Fruit fly (Drosophila melanogaster) whole organism, embryonic: Measurements from ENCODE around the gene CG6443.

Source experiments
- Adf1 ChIP-seq: fragments of 200-800 bp; sonication (Bioruptor generic); IDR thresholded peaks from 2 replicates; pipeline ENCODE4 v1.3.6; 2022; ENCODE audit warnings: missing biosample characterization, missing genetic modification characterization
- CG10462 ChIP-seq: fragments of 200-800 bp; sonication (Bioruptor generic); optimal IDR thresholded peaks from 2 replicates; lab custom pipeline; 2016; ENCODE audit warnings: missing biosample characterization, missing genetic modification characterization
- CG11247 ChIP-seq: fragments of 200-800 bp; sonication (Bioruptor generic); IDR thresholded peaks from 2 replicates; pipeline ENCODE4 v1.3.6; 2022; ENCODE audit warnings: missing biosample characterization, missing genetic modification characterization
- CG11504 ChIP-seq: fragments of 200-800 bp; sonication (Bioruptor generic); optimal IDR thresholded peaks from 3 replicates; lab custom pipeline; 2019; ENCODE audit warnings: missing biosample characterization, mild to moderate bottlenecking, missing genetic modification characterization, moderate library complexity
- CG11560 ChIP-seq: fragments of 200-800 bp; sonication (Bioruptor generic); IDR thresholded peaks from 3 replicates; pipeline ENCODE4 v1.3.6; 2022; ENCODE audit warnings: missing biosample characterization, missing genetic modification characterization
- CG12071 ChIP-seq: fragments of 200-800 bp; sonication (Bioruptor generic); optimal IDR thresholded peaks from 3 replicates; lab custom pipeline; 2018; ENCODE audit warnings: missing biosample characterization, mild to moderate bottlenecking, missing genetic modification characterization
- CG12219 ChIP-seq: fragments of 200-800 bp; sonication (Bioruptor generic); optimal IDR thresholded peaks from 3 replicates; lab custom pipeline; 2018; ENCODE audit warnings: missing biosample characterization, mild to moderate bottlenecking, missing genetic modification characterization
- CG13775 ChIP-seq: fragments of 200-800 bp; sonication (Bioruptor generic); optimal IDR thresholded peaks from 3 replicates; lab custom pipeline; 2017; ENCODE audit warnings: missing biosample characterization, mild to moderate bottlenecking, missing genetic modification characterization
- CG18764 ChIP-seq: fragments of 200-800 bp; sonication (Bioruptor generic); optimal IDR thresholded peaks from 3 replicates; lab custom pipeline; 2016; ENCODE audit warnings: missing biosample characterization, missing genetic modification characterization
- CG2889 ChIP-seq: fragments of 200-800 bp; sonication (Bioruptor generic); IDR thresholded peaks from 3 replicates; pipeline ENCODE4 v1.3.6; 2022; ENCODE audit warnings: missing biosample characterization, missing genetic modification characterization
- CG33557 ChIP-seq: fragments of 200-800 bp; sonication (Bioruptor generic); optimal IDR thresholded peaks from 2 replicates; lab custom pipeline; 2019; ENCODE audit warnings: missing biosample characterization, mild to moderate bottlenecking, missing genetic modification characterization, moderate library complexity
- CG3407 ChIP-seq: fragments of 200-800 bp; sonication (Bioruptor generic); optimal IDR thresholded peaks from 2 replicates; lab custom pipeline; 2018; ENCODE audit warnings: missing biosample characterization, mild to moderate bottlenecking, missing genetic modification characterization
- CG5953 ChIP-seq: fragments of 200-800 bp; sonication (Bioruptor generic); IDR thresholded peaks from 2 replicates; pipeline ENCODE4 v1.3.6; 2022; ENCODE audit warnings: missing biosample characterization, missing genetic modification characterization
- CG6654 ChIP-seq: fragments of 200-800 bp; sonication (Bioruptor generic); optimal IDR thresholded peaks from 2 replicates; lab custom pipeline; 2017; ENCODE audit warnings: missing biosample characterization, mild to moderate bottlenecking, missing genetic modification characterization
- CG7987 ChIP-seq: fragments of 200-800 bp; sonication (Bioruptor generic); optimal IDR thresholded peaks from 2 replicates; lab custom pipeline; 2018; ENCODE audit warnings: missing biosample characterization, mild to moderate bottlenecking, missing genetic modification characterization, moderate library complexity
- CG8478 ChIP-seq: fragments of >200 bp; optimal IDR thresholded peaks from 2 replicates; lab custom pipeline; 2018
- CHES-1-like ChIP-seq: fragments of 200-800 bp; sonication (Bioruptor generic); optimal IDR thresholded peaks from 2 replicates; lab custom pipeline; 2016; ENCODE audit warnings: missing biosample characterization, missing genetic modification characterization
- D19A ChIP-seq: fragments of 200-800 bp; optimal IDR thresholded peaks from 3 replicates; lab custom pipeline; 2019; ENCODE audit warnings: missing biosample characterization, mild to moderate bottlenecking, missing genetic modification characterization, moderate library complexity
- D19B ChIP-seq: fragments of 200-800 bp; sonication (Bioruptor generic); optimal IDR thresholded peaks from 2 replicates; lab custom pipeline; 2017; ENCODE audit warnings: missing biosample characterization, mild to moderate bottlenecking, missing genetic modification characterization
- Doc2 ChIP-seq: fragments of 200-800 bp; sonication (Bioruptor generic); IDR thresholded peaks from 2 replicates; pipeline ENCODE4 v1.3.6; 2022; ENCODE audit warnings: missing biosample characterization, missing genetic modification characterization
- Dp ChIP-seq: fragments of 200-800 bp; sonication (Bioruptor generic); optimal IDR thresholded peaks from 2 replicates; lab custom pipeline; 2018; ENCODE audit warnings: missing biosample characterization, mild to moderate bottlenecking, missing genetic modification characterization, moderate library complexity
- HLHmδ ChIP-seq: fragments of 200-800 bp; sonication (Bioruptor generic); optimal IDR thresholded peaks from 2 replicates; lab custom pipeline; 2018; ENCODE audit warnings: missing biosample characterization, mild to moderate bottlenecking, missing genetic modification characterization, moderate library complexity
- Hmr ChIP-seq: fragments of 200-800 bp; sonication (Bioruptor generic); optimal IDR thresholded peaks from 3 replicates; lab custom pipeline; 2017; ENCODE audit warnings: mild to moderate bottlenecking, missing biosample characterization, missing genetic modification reagents, missing genetic modification characterization
- Lpt ChIP-seq: fragments of >200 bp; optimal IDR thresholded peaks from 2 replicates; lab custom pipeline; 2018; ENCODE audit warnings: missing biosample characterization, missing genetic modification characterization
- Myb ChIP-seq: fragments of 200-800 bp; sonication (Bioruptor generic); optimal IDR thresholded peaks from 2 replicates; lab custom pipeline; 2016; ENCODE audit warnings: missing biosample characterization, missing genetic modification characterization
- NFAT ChIP-seq: fragments of 200-800 bp; sonication (Bioruptor generic); IDR thresholded peaks from 2 replicates; pipeline ENCODE4 v1.3.6; 2022; ENCODE audit warnings: missing biosample characterization, missing genetic modification characterization
- NfI ChIP-seq: fragments of 200-800 bp; sonication (Bioruptor generic); optimal IDR thresholded peaks from 3 replicates; lab custom pipeline; 2018; ENCODE audit warnings: missing biosample characterization, mild to moderate bottlenecking, missing genetic modification characterization, moderate library complexity
- Opbp ChIP-seq: fragments of 200-800 bp; sonication (Bioruptor generic); IDR thresholded peaks from 3 replicates; pipeline ENCODE4 v1.3.6; 2022; ENCODE audit warnings: missing biosample characterization, missing genetic modification characterization; ENCODE audit not compliant: partially characterized antibody
- Sox102F ChIP-seq: fragments of 200-800 bp; sonication (Bioruptor generic); optimal IDR thresholded peaks from 2 replicates; lab custom pipeline; 2018; ENCODE audit warnings: missing biosample characterization, mild to moderate bottlenecking, missing genetic modification characterization, moderate library complexity
- Tbp ChIP-seq: fragments of >200 bp; optimal IDR thresholded peaks from 2 replicates; lab custom pipeline; 2018; ENCODE audit warnings: missing biosample characterization, missing genetic modification characterization
- ab ChIP-seq: fragments of 200-800 bp; sonication (Bioruptor generic); optimal IDR thresholded peaks from 2 replicates; lab custom pipeline; 2016; ENCODE audit warnings: missing biosample characterization, missing genetic modification characterization
- ara ChIP-seq: fragments of 200-800 bp; sonication (Bioruptor generic); IDR thresholded peaks from 2 replicates; pipeline ENCODE4 v1.3.6; 2022; ENCODE audit warnings: missing biosample characterization, missing genetic modification characterization
- bcd ChIP-seq: fragments of 200-800 bp; sonication (Bioruptor generic); optimal IDR thresholded peaks from 2 replicates; lab custom pipeline; 2017; ENCODE audit warnings: missing biosample characterization, mild to moderate bottlenecking, missing genetic modification characterization
- chinmo ChIP-seq: fragments of 200-800 bp; sonication (Bioruptor generic); IDR thresholded peaks from 4 replicates; pipeline ENCODE4 v1.3.6; 2022; ENCODE audit warnings: missing biosample characterization, missing genetic modification characterization; ENCODE audit not compliant: partially characterized antibody
- ci ChIP-seq: fragments of 200-800 bp; sonication (Bioruptor generic); IDR thresholded peaks from 3 replicates; pipeline ENCODE4 v1.3.6; 2022; ENCODE audit warnings: missing biosample characterization, missing genetic modification characterization
- dati ChIP-seq: fragments of 200-800 bp; sonication (Bioruptor generic); IDR thresholded peaks from 2 replicates; pipeline ENCODE4 v1.3.6; 2022; ENCODE audit warnings: missing biosample characterization, missing genetic modification characterization
- dmrt11E ChIP-seq: fragments of 200-800 bp; sonication (Bioruptor generic); optimal IDR thresholded peaks from 3 replicates; lab custom pipeline; 2018; ENCODE audit warnings: missing biosample characterization, mild to moderate bottlenecking, missing genetic modification characterization, moderate library complexity
- ewg ChIP-seq: fragments of 200-800 bp; sonication (Bioruptor generic); optimal IDR thresholded peaks from 3 replicates; lab custom pipeline; 2017; ENCODE audit warnings: mild to moderate bottlenecking, missing biosample characterization, missing genetic modification reagents, missing genetic modification characterization
- fu2 ChIP-seq: fragments of 200-800 bp; sonication (Bioruptor generic); optimal IDR thresholded peaks from 2 replicates; lab custom pipeline; 2016; ENCODE audit warnings: missing biosample characterization, missing genetic modification characterization
- kah ChIP-seq: fragments of 200-800 bp; sonication (Bioruptor generic); optimal IDR thresholded peaks from 2 replicates; lab custom pipeline; 2018; ENCODE audit warnings: missing biosample characterization, mild to moderate bottlenecking, missing genetic modification characterization
- knrl ChIP-seq: fragments of 200-800 bp; sonication (Bioruptor generic); IDR thresholded peaks from 3 replicates; pipeline ENCODE4 v1.3.6; 2022; ENCODE audit warnings: missing biosample characterization, missing genetic modification characterization; ENCODE audit not compliant: partially characterized antibody
- nom ChIP-seq: fragments of 200-800 bp; sonication (Bioruptor generic); optimal IDR thresholded peaks from 2 replicates; lab custom pipeline; 2017; ENCODE audit warnings: missing biosample characterization, missing genetic modification characterization, mild to moderate bottlenecking, moderate library complexity, missing genetic modification reagents
- pan ChIP-seq, 4 experiments: fragments of >200 bp in 3 of 4; fragments of 200-800 bp in 1 of 4; sonication (Bioruptor generic) in 1 of 4; optimal IDR thresholded peaks in 3 of 4; IDR thresholded peaks in 1 of 4; 2 replicates each; pipeline versions ENCODE4 v1.3.6 to Lab custom; 2017 to 2022; ENCODE audit warnings: missing biosample characterization in 2 of 4, missing genetic modification characterization in 2 of 4, mixed read lengths in 1 of 4
- slou ChIP-seq: fragments of 200-800 bp; sonication (Bioruptor generic); optimal IDR thresholded peaks from 3 replicates; lab custom pipeline; 2016; ENCODE audit warnings: missing biosample characterization, missing genetic modification characterization
- sna ChIP-seq: fragments of 200-800 bp; sonication (Bioruptor generic); IDR thresholded peaks from 2 replicates; pipeline ENCODE4 v1.3.6; 2022; ENCODE audit warnings: missing biosample characterization, missing genetic modification characterization; ENCODE audit not compliant: partially characterized antibody
- stc ChIP-seq: fragments of 200-800 bp; sonication (Bioruptor generic); IDR thresholded peaks from 2 replicates; pipeline ENCODE4 v1.3.6; 2022; ENCODE audit warnings: missing biosample characterization, missing genetic modification characterization
- unpg ChIP-seq: fragments of 200-800 bp; sonication (Bioruptor generic); optimal IDR thresholded peaks from 3 replicates; lab custom pipeline; 2018; ENCODE audit warnings: missing biosample characterization, mild to moderate bottlenecking, missing genetic modification characterization, moderate library complexity
- wdn ChIP-seq: fragments of 200-800 bp; sonication (Bioruptor generic); IDR thresholded peaks from 2 replicates; pipeline ENCODE4 v1.3.6; 2022; ENCODE audit warnings: missing biosample characterization, missing genetic modification characterization
- z ChIP-seq: fragments of 200-800 bp; sonication (Bioruptor generic); IDR thresholded peaks from 3 replicates; pipeline ENCODE4 v1.3.6; 2022; ENCODE audit warnings: missing biosample characterization, missing genetic modification characterization
- zf30C ChIP-seq: fragments of 200-800 bp; sonication (Bioruptor generic); optimal IDR thresholded peaks from 3 replicates; lab custom pipeline; 2018; ENCODE audit warnings: missing biosample characterization, mild to moderate bottlenecking, missing genetic modification characterization

Gene CG6443

DNA sequence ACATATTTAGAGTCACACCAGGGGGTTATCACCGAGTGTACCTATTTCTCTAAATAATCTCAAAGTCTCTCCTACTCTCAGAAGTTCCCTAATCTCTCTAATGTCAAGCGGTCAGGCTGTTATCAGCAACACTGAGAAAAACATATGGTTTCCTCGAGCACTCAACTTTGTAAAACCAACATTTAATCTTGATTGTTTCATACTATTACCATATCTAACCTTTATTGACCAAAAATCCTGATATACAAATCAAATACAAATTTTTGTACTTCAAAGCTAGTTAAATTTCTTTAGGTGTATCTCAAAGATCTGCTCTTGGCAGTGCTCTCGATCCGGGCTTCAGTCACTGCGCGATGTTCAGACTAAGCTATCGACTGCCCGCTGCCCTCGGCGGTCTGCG is 25.5 kb upstream of the CG6443 start, which contains the start of gene CG6415 (continued):
- TF ChIP-seq CG11247 (peak; percentile 70), Adf1 (GFP tag; lab: Robert Waterston, UW) (no peak), Opbp (GFP tag; lab: Robert Waterston, UW) (no peak), slou (GFP tag; lab: Kevin White, UChicago) (peak; percentile 25), CG5953 (GFP tag; lab: Robert Waterston, UW) (no peak), bcd (GFP tag; lab: Kevin White, UChicago) (peak; percentile 78), CG12071 (GFP tag; lab: Kevin White, UChicago) (peak; percentile 65), ara (peak; percentile 75), z (GFP tag; lab: Robert Waterston, UW) (no peak), pan (optimal IDR thresholded peaks at IDR 0.05; lab: Kevin White, UChicago) (no peak), pan (GFP tag; optimal IDR thresholded peaks at IDR 0.05 in 1 of 2, IDR thresholded peaks at IDR 0.05 in 1 of 2) (peak in 1 of 2 experiments; percentile 78), ci (peak; percentile 86), CG11560 (tag; lab: Robert Waterston, UW) (0 out of 3 replicates have a peak, but pooled peaks have one; percentile 40), D19A (tag; lab: Kevin White, UChicago) (no peak), fu2 (peak; percentile 61), knrl (GFP tag; lab: Robert Waterston, UW) (no peak), Doc2 (no peak), sna (GFP tag; lab: Robert Waterston, UW) (no peak), kah (GFP tag; lab: Kevin White, UChicago) (peak; percentile 21), Hmr (GFP tag; lab: Kevin White, UChicago) (peak; percentile 72), CG13775 (peak; percentile 46), ewg (GFP tag; lab: Kevin White, UChicago) (peak; percentile 38), ab (GFP tag; lab: Kevin White, UChicago) (no peak), Myb (GFP tag; lab: Kevin White, UChicago) (peak; percentile 45), Lpt (GFP tag; lab: Kevin White, UChicago) (no peak), zf30C (GFP tag; lab: Kevin White, UChicago) (peak; percentile 66), unpg (GFP tag; lab: Kevin White, UChicago) (peak; percentile 81), Tbp (GFP tag; lab: Kevin White, UChicago) (no peak), CG11504 (peak; percentile 72), CG6654 (GFP tag; lab: Kevin White, UChicago) (peak; percentile 31), CG33557 (GFP tag; lab: Kevin White, UChicago) (peak; percentile 69), CG8478 (lab: Kevin White, UChicago) (no peak), dati (GFP tag; lab: Robert Waterston, UW) (peak; percentile 50; the same call in 1 of the 2 replicates), CG18764 (peak; percentile 65), nom (GFP tag; lab: Kevin White, UChicago) (no peak), stc (GFP tag; lab: Robert Waterston, UW) (peak; percentile 39; the same call in 1 of the 2 replicates), CG3407 (GFP tag; lab: Kevin White, UChicago) (peak; percentile 62), D19B (GFP tag; lab: Kevin White, UChicago) (peak; percentile 41), CG10462 (GFP tag; lab: Kevin White, UChicago) (peak; percentile 51), CG2889 (GFP tag; lab: Robert Waterston, UW) (peak; percentile 50; the same call in 1 of the 3 replicates), NFAT (GFP tag; lab: Robert Waterston, UW) (peak; percentile 39; the same call in 1 of the 2 replicates), CG7987 (no peak), CG12219 (GFP tag; lab: Kevin White, UChicago) (peak; percentile 64), wdn (GFP tag; lab: Robert Waterston, UW) (peak; percentile 36; the same call in 1 of the 2 replicates), dmrt11E (peak; percentile 80), Sox102F (GFP tag; lab: Kevin White, UChicago) (peak; percentile 70), Dp (no peak), NfI (GFP tag; lab: Kevin White, UChicago) (peak; percentile 60), HLHmδ (no peak), CHES-1-like (GFP tag; lab: Kevin White, UChicago) (peak; percentile 14), chinmo (GFP tag; lab: Robert Waterston, UW) (no peak)
